Fruit fly (Drosophila melanogaster): ENCODE results near the gene nmo.

DNA sequence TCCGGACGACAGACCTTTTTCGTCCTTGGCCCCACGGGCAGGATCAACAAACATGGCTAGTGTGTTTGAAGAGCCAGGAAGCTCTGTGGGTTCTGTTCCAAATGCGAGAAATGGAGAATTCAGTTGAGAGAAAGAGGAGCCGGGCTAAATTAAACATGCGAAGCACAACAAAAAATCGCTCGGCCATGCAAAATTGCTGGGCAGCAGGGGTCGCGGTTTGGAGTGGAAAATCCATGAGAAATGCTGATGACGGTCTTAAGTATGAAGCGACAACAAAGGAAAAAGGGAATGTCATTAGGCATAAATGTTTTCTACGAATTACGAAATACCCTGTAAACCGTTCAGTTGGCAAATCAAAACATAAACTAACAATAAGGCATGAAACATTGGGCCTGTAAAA is 54.2 kb downstream of the nmo start:
- TF ChIP-seq fd59A (GFP tag; optimal IDR thresholded peaks at IDR 0.05), result no peak
- TF ChIP-seq net (GFP tag; optimal IDR thresholded peaks at IDR 0.05), result no peak
- TF ChIP-seq CG6808 (GFP tag; optimal IDR thresholded peaks at IDR 0.05), result no peak
- no peak for TF ChIP-seq Gug (GFP tag; IDR thresholded peaks at IDR 0.05)
- TF ChIP-seq Sox14 (GFP tag; optimal IDR thresholded peaks at IDR 0.05), result no peak
- TF ChIP-seq CG7368 (GFP tag; optimal IDR thresholded peaks at IDR 0.05), result no peak
- no peak for TF ChIP-seq Eip75B (GFP tag; optimal IDR thresholded peaks at IDR 0.05)
- TF ChIP-seq CG8119 (GFP tag; IDR thresholded peaks at IDR 0.05), result no peak
- no peak for TF ChIP-seq CG8632 (GFP tag; optimal IDR thresholded peaks at IDR 0.05)
- no peak for TF ChIP-seq CG15336 (GFP tag; IDR thresholded peaks at IDR 0.05)
- no peak for TF ChIP-seq CG11902 (GFP tag; optimal IDR thresholded peaks at IDR 0.05)
- no peak for TF ChIP-seq Lpt (GFP tag; optimal IDR thresholded peaks at IDR 0.05)

Data from whole organism, prepupa.